Fruit fly (Drosophila melanogaster) whole organism, prepupa: Measurements from ENCODE around the gene dunk.

Source experiments
- CG10631 ChIP-seq: fragments of 200-800 bp; sonication (Bioruptor generic); optimal IDR thresholded peaks from 2 replicates; lab custom pipeline; 2016; ENCODE audit warnings: missing biosample characterization, missing genetic modification characterization
- CG11294 ChIP-seq: fragments of 200-800 bp; sonication (Bioruptor generic); IDR thresholded peaks from 2 replicates; pipeline ENCODE4 v1.3.6; 2022; ENCODE audit warnings: missing biosample characterization, missing genetic modification characterization
- CG1621 ChIP-seq: fragments of 200-800 bp; sonication (Bioruptor generic); optimal IDR thresholded peaks from 3 replicates; lab custom pipeline; 2018; ENCODE audit warnings: missing biosample characterization, mild to moderate bottlenecking, missing genetic modification characterization
- CG3919 ChIP-seq: fragments of 200-800 bp; sonication (Bioruptor generic); optimal IDR thresholded peaks from 3 replicates; lab custom pipeline; 2016; ENCODE audit warnings: missing biosample characterization, missing genetic modification characterization
- CG6276 ChIP-seq: fragments of 200-800 bp; sonication (Bioruptor generic); optimal IDR thresholded peaks from 2 replicates; lab custom pipeline; 2017; ENCODE audit warnings: missing biosample characterization, mild to moderate bottlenecking, missing genetic modification characterization
- CG6792 ChIP-seq: fragments of 200-800 bp; sonication (Bioruptor generic); optimal IDR thresholded peaks from 3 replicates; lab custom pipeline; 2016; ENCODE audit warnings: missing biosample characterization, missing genetic modification characterization
- Eip75B ChIP-seq: fragments of 200-800 bp; sonication (Bioruptor generic); optimal IDR thresholded peaks from 3 replicates; lab custom pipeline; 2016; ENCODE audit warnings: missing biosample characterization, missing genetic modification characterization
- Ets21C ChIP-seq: fragments of 200-800 bp; sonication (Bioruptor generic); optimal IDR thresholded peaks from 3 replicates; lab custom pipeline; 2016; ENCODE audit warnings: missing biosample characterization, missing genetic modification characterization
- Hr38 ChIP-seq: sonication (Bioruptor generic); optimal IDR thresholded peaks from 2 replicates; lab custom pipeline; 2016; ENCODE audit warnings: missing biosample characterization, missing genetic modification characterization
- Sox14 ChIP-seq: fragments of 200-800 bp; sonication (Bioruptor generic); optimal IDR thresholded peaks from 3 replicates; lab custom pipeline; 2016; ENCODE audit warnings: missing biosample characterization, missing genetic modification characterization
- Sox15 ChIP-seq: fragments of 200-800 bp; sonication (Bioruptor generic); optimal IDR thresholded peaks from 3 replicates; lab custom pipeline; 2016; ENCODE audit warnings: missing biosample characterization, missing genetic modification characterization
- achi ChIP-seq: fragments of 200-800 bp; sonication (Bioruptor generic); optimal IDR thresholded peaks from 3 replicates; lab custom pipeline; 2016; ENCODE audit warnings: missing biosample characterization, missing genetic modification characterization
- eg ChIP-seq: fragments of 200-800 bp; sonication (Bioruptor generic); IDR thresholded peaks from 3 replicates; pipeline ENCODE4 v1.3.6; 2022; ENCODE audit warnings: missing biosample characterization, missing genetic modification characterization
- fd59A ChIP-seq: fragments of 200-800 bp; sonication (Bioruptor generic); optimal IDR thresholded peaks from 2 replicates; lab custom pipeline; 2017; ENCODE audit warnings: missing biosample characterization, mild to moderate bottlenecking, missing genetic modification characterization, missing genetic modification reagents

DNA sequence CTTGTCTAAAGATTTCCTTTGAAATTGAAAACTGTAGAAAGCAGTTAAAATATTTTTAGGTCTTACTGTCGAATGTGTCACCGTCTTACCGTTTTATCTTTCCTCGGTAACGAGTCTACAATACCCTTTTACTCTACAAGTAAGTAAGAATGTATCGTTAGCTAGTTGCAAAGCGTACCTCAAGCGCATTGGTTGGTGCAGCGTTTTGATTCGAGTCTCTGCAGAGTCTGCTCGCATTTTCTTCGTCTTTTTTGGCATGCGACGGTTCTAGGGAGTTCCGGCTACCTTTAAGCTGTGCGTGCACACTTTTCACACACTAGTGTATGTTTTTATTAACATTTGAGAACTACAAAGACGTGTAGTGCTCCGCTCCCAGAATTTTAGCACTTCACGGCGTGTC, 11.5 kb upstream of the dunk start:
- TF ChIP-seq CG3919 (GFP tag; lab: Kevin White, UChicago) (no peak), Sox15 (GFP tag; lab: Kevin White, UChicago) (no peak), CG1621 (tag; lab: Kevin White, UChicago) (no peak), fd59A (GFP tag; lab: Kevin White, UChicago) (no peak), Eip75B (GFP tag; lab: Kevin White, UChicago) (no peak), Sox14 (GFP tag; lab: Kevin White, UChicago) (no peak), CG6276 (GFP tag; lab: Kevin White, UChicago) (no peak), CG11294 (GFP tag; lab: Robert Waterston, UW) (no peak), CG6792 (GFP tag; lab: Kevin White, UChicago) (no peak), eg (GFP tag; lab: Robert Waterston, UW) (no peak), Hr38 (GFP tag; lab: Kevin White, UChicago) (no peak), achi (GFP tag; lab: Kevin White, UChicago) (no peak), CG10631 (GFP tag; lab: Kevin White, UChicago) (no peak), Ets21C (no peak)
